Fruit fly (Drosophila melanogaster): Measurements from ENCODE around the gene CG31674.

The CG31674 gene

DNA sequence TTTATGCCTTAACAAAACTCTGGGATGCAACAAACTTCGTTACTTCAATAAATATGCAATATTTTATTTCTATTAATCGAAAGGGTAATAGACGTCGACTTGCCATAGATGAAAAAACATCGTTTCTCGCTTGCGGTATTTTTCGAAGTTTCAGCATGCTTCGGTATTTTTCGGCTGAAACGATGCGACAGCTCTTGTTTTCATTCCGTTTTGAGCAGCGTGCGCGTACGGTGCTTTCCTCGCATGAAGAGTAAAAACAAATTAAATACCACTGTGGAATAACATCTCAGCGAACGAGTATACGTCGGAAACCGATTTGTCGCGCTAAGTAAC, 33.6 kb upstream of the CG31674 start, which contains the start of gene CG9328 (continued):
- TF ChIP-seq CG5245 (GFP tag; optimal IDR thresholded peaks at IDR 0.05) (peak; percentile 21), caup (GFP tag; optimal IDR thresholded peaks at IDR 0.05; ENCODE audit: severe bottlenecking) (peak; percentile 53), CG16779 (GFP tag; IDR thresholded peaks at IDR 0.05) (no peak; the same call in 1 of the 2 replicates), CG8765 (GFP tag; IDR thresholded peaks at IDR 0.05) (no peak), PHDP (tag; optimal IDR thresholded peaks at IDR 0.05) (peak; percentile 59), Fer2 (tag; optimal IDR thresholded peaks at IDR 0.05) (no peak), CG7963 (GFP tag; IDR thresholded peaks at IDR 0.05; ENCODE audit: partially characterized antibody) (no peak), CG10431 (GFP tag; optimal IDR thresholded peaks at IDR 0.05) (no peak), wor (GFP tag; IDR thresholded peaks at IDR 0.05) (no peak), amos (GFP tag; IDR thresholded peaks at IDR 0.05; ENCODE audit: partially characterized antibody) (peak; percentile 65; the same call in 1 of the 2 replicates), slp2 (GFP tag; optimal IDR thresholded peaks at IDR 0.05) (peak; percentile 62), CG30403 (GFP tag; optimal IDR thresholded peaks at IDR 0.05) (peak; percentile 27), CG9215 (GFP tag; IDR thresholded peaks at IDR 0.05) (no peak), CG12769 (tag; optimal IDR thresholded peaks at IDR 0.05) (peak; percentile 48), CG3163 (GFP tag; optimal IDR thresholded peaks at IDR 0.05) (no peak), odd (GFP tag; optimal IDR thresholded peaks at IDR 0.05) (no peak), peb (GFP tag; IDR thresholded peaks at IDR 0.05) (no peak), Stat92E (GFP tag; optimal IDR thresholded peaks at IDR 0.05) (peak in 1 of 3 experiments; percentile 78), CG9932 (GFP tag; IDR thresholded peaks at IDR 0.05) (no peak; the same call in 1 of the 2 replicates), pros (GFP tag; optimal IDR thresholded peaks at IDR 0.05) (no peak), Elba2 (GFP tag; optimal IDR thresholded peaks at IDR 0.05) (no peak), klu (GFP tag; IDR thresholded peaks at IDR 0.05) (no peak; the same call in 1 of the 2 replicates), D19B (GFP tag; optimal IDR thresholded peaks at IDR 0.05) (peak; percentile 1), CG3281 (GFP tag; optimal IDR thresholded peaks at IDR 0.05) (no peak), CG31388 (GFP tag; optimal IDR thresholded peaks at IDR 0.05) (no peak), TFAM (GFP tag; optimal IDR thresholded peaks at IDR 0.05) (no peak), CG16815 (GFP tag; optimal IDR thresholded peaks at IDR 0.05) (no peak), CG14050 (GFP tag; IDR thresholded peaks at IDR 0.05) (peak; percentile 28; the same call in 1 of the 3 replicates), CG2120 (GFP tag; optimal IDR thresholded peaks at IDR 0.05) (peak; percentile 57), E2f2 (GFP tag; IDR thresholded peaks at IDR 0.05) (no peak), CG8290 (GFP tag; optimal IDR thresholded peaks at IDR 0.05) (no peak), CG8290 (tag; optimal IDR thresholded peaks at IDR 0.05) (peak in 1 of 2 experiments; percentile 85), CG14860 (GFP tag; IDR thresholded peaks at IDR 0.05; ENCODE audit: partially characterized antibody) (0 out of 3 replicates have a peak, but pooled peaks have one; percentile 34), MBD-R2 (GFP tag; IDR thresholded peaks at IDR 0.05) (no peak; the same call in 1 of the 2 replicates), CG6683 (GFP tag; optimal IDR thresholded peaks at IDR 0.05) (no peak), CHES-1-like (GFP tag; optimal IDR thresholded peaks at IDR 0.05) (peak; percentile 38), crol (GFP tag; IDR thresholded peaks at IDR 0.05) (no peak), tap (tag; optimal IDR thresholded peaks at IDR 0.05) (peak; percentile 17), row (GFP tag; IDR thresholded peaks at IDR 0.05) (peak; percentile 70; the same call in 1 of the 3 replicates), fd3F (GFP tag; optimal IDR thresholded peaks at IDR 0.05) (no peak), vfl (GFP tag; optimal IDR thresholded peaks at IDR 0.05) (no peak), Nf-YA (GFP tag; IDR thresholded peaks at IDR 0.05) (no peak), CG8281 (tag; optimal IDR thresholded peaks at IDR 0.05) (no peak), Awh (GFP tag; IDR thresholded peaks at IDR 0.05) (0 out of 2 replicates have a peak, but pooled peaks have one; percentile 6), CG10979 (tag; optimal IDR thresholded peaks at IDR 0.05) (peak; percentile 38), Chrac-16 (GFP tag; optimal IDR thresholded peaks at IDR 0.05) (no peak), CG4282 (GFP tag; optimal IDR thresholded peaks at IDR 0.05) (no peak), CG10267 (tag; optimal IDR thresholded peaks at IDR 0.05) (peak; percentile 49), pum (GFP tag; optimal IDR thresholded peaks at IDR 0.05) (no peak), GATAe (GFP tag; conservative IDR thresholded peaks at IDR 0.05) (no peak), chif (GFP tag; optimal IDR thresholded peaks at IDR 0.05) (no peak)

All from whole organism, embryonic.